Fruit fly (Drosophila melanogaster): Measurements from ENCODE around the gene CG31551.

DNA sequence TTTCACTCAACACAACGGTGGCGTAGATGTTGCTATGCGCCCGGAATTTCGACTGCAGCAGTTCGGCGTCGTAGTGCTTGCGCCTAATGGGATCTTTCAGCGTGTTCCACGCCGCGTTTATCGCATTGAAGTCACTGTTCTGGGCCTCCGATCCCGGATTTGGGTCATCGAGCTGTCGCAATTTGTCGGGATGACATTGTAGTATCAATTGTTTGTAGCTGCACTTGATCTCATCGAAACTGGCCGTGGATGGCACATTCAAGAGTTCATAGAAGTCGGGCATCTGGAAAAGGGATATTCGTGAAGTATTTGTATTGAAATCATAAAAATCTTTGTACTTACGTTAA, 5.3 kb upstream of the CG31551 start:
- TF ChIP-seq CG5204 (GFP tag; optimal IDR thresholded peaks at IDR 0.05) = no peak
- TF ChIP-seq CG11617 (GFP tag; optimal IDR thresholded peaks at IDR 0.05) = no peak
- TF ChIP-seq CG33017 (tag; optimal IDR thresholded peaks at IDR 0.05) = no peak
- TF ChIP-seq Mnt (GFP tag; optimal IDR thresholded peaks at IDR 0.05) = no peak
- no peak for TF ChIP-seq Clk (GFP tag; optimal IDR thresholded peaks at IDR 0.05)
- no peak for TF ChIP-seq pad (GFP tag; optimal IDR thresholded peaks at IDR 0.05)
- no peak for TF ChIP-seq tj (GFP tag; optimal IDR thresholded peaks at IDR 0.05)
- no peak for TF ChIP-seq CG14711 (tag; optimal IDR thresholded peaks at IDR 0.05)
- no peak for TF ChIP-seq kay (GFP tag; ENCODE audit: borderline replicate concordance)
- TF ChIP-seq ovo (GFP tag; optimal IDR thresholded peaks at IDR 0.05) = no peak
- no peak for TF ChIP-seq CG7101 (tag; optimal IDR thresholded peaks at IDR 0.05)
- no peak for TF ChIP-seq CG12768 (GFP tag; optimal IDR thresholded peaks at IDR 0.05)
